Fruit fly (Drosophila melanogaster): ENCODE results near the gene atk.

atk gene

dm6 chr3L:20410345-20410744 is 54.3 kb downstream of the atk start, which contains the start of gene CG13248:
Gene CG13248, minus strand, starts transcription at chr3L:20410566.
- TF ChIP-seq pan (optimal IDR thresholded peaks at IDR 0.05), result no peak
- TF ChIP-seq psq (optimal IDR thresholded peaks at IDR 0.05), result no peak
- TF ChIP-seq usp (GFP tag; optimal IDR thresholded peaks at IDR 0.05), result no peak
- no peak for TF ChIP-seq CG8478 (optimal IDR thresholded peaks at IDR 0.05)
- no peak for TF ChIP-seq Dll (optimal IDR thresholded peaks at IDR 0.05)
- TF ChIP-seq EcR (GFP tag; optimal IDR thresholded peaks at IDR 0.05), result no peak

- no peak for TF ChIP-seq psq (optimal IDR thresholded peaks at IDR 0.05)
- TF ChIP-seq usp (GFP tag; optimal IDR thresholded peaks at IDR 0.05), result no peak
- no peak for TF ChIP-seq EcR (GFP tag; optimal IDR thresholded peaks at IDR 0.05)
- no peak for TF ChIP-seq CG8478 (optimal IDR thresholded peaks at IDR 0.05)
- no peak for TF ChIP-seq pan (optimal IDR thresholded peaks at IDR 0.05)
- TF ChIP-seq Dll (optimal IDR thresholded peaks at IDR 0.05), result no peak
Measured at dm6 chr3L:20405971-20406948, 58.4 kb downstream of the atk start.

- TF ChIP-seq pan (optimal IDR thresholded peaks at IDR 0.05) (no peak), Dll (optimal IDR thresholded peaks at IDR 0.05) (no peak), usp (GFP tag; optimal IDR thresholded peaks at IDR 0.05) (no peak), CG8478 (optimal IDR thresholded peaks at IDR 0.05) (no peak), psq (optimal IDR thresholded peaks at IDR 0.05) (no peak), EcR (GFP tag; optimal IDR thresholded peaks at IDR 0.05) (no peak)
Measured at dm6 chr3L:20405337-20405887, 59.2 kb downstream of the atk start.
